Worm (Caenorhabditis elegans): ENCODE data around the gene etr-1.
A peak's percentile ranks its signal among the peaks of the same experiment; 100 is the strongest.

etr-1 gene

ce11 chrII:216598-216997 lies 54.4 kb downstream of the etr-1 start, which contains the start of gene F48A11.4 (continued):
- TF ChIP-seq lin-13 (GFP tag; optimal IDR thresholded peaks at IDR 0.05) = peak; percentile 90
- TF ChIP-seq lin-35 (GFP tag; optimal IDR thresholded peaks at IDR 0.05) = peak; percentile 100
- TF ChIP-seq skn-1 (tag; optimal IDR thresholded peaks at IDR 0.05) = peak; percentile 95
- peak; percentile 78 for TF ChIP-seq fkh-10 (GFP tag; optimal IDR thresholded peaks at IDR 0.05)
- peak; percentile 78 for TF ChIP-seq unc-98 (GFP tag; IDR thresholded peaks at IDR 0.05)
- TF ChIP-seq aly-2 (tag; optimal IDR thresholded peaks at IDR 0.05) = peak; percentile 88
- no peak for TF ChIP-seq nhr-28 (tag; optimal IDR thresholded peaks at IDR 0.05)

- no peak for TF ChIP-seq zip-4 (GFP tag; optimal IDR thresholded peaks at IDR 0.05)
- TF ChIP-seq nhr-85 (tag) = peak; percentile 25
Measured at ce11 chrII:217308-217707, 55.1 kb downstream of the etr-1 start.

ce11 chrII:219846-220503 lies 57.8 kb downstream of the etr-1 start:
- TF ChIP-seq blmp-1 (tag; optimal IDR thresholded peaks at IDR 0.05) = no peak
- TF ChIP-seq unc-62 (GFP tag; optimal IDR thresholded peaks at IDR 0.05) = no peak
- TF ChIP-seq F16B12.6 (tag; optimal IDR thresholded peaks at IDR 0.05) = no peak
- TF ChIP-seq efl-1 (optimal IDR thresholded peaks at IDR 0.05) = no peak
- TF ChIP-seq efl-1 (GFP tag; optimal IDR thresholded peaks at IDR 0.05 in 1 of 2) = peak in 1 of 2 experiments; percentile 56
- TF ChIP-seq efl-3 (GFP tag; optimal IDR thresholded peaks at IDR 0.05) = no peak
- TF ChIP-seq fos-1 (tag; optimal IDR thresholded peaks at IDR 0.05) = no peak
- TF ChIP-seq nhr-19 (GFP tag; conservative IDR thresholded peaks at IDR 0.05) = no peak
